Fruit fly (Drosophila melanogaster) whole organism, embryonic: ENCODE measurements around the gene CG14853.

Experiments used
- Ada2b ChIP-seq: fragments of 200-800 bp; sonication (Bioruptor generic); IDR thresholded peaks from 2 replicates; pipeline ENCODE4 v1.3.6; 2022; ENCODE audit warnings: missing biosample characterization, missing genetic modification characterization
- CG10274 ChIP-seq: fragments of 200-800 bp; sonication (Bioruptor generic); optimal IDR thresholded peaks from 3 replicates; lab custom pipeline; 2017; ENCODE audit warnings: missing biosample characterization, mild to moderate bottlenecking, missing genetic modification characterization
- CG10979 ChIP-seq: fragments of 200-800 bp; sonication (Bioruptor generic); optimal IDR thresholded peaks from 2 replicates; lab custom pipeline; 2018; ENCODE audit warnings: missing biosample characterization, mild to moderate bottlenecking, missing genetic modification characterization, moderate library complexity
- CG11504 ChIP-seq: fragments of 200-800 bp; sonication (Bioruptor generic); optimal IDR thresholded peaks from 3 replicates; lab custom pipeline; 2019; ENCODE audit warnings: missing biosample characterization, mild to moderate bottlenecking, missing genetic modification characterization, moderate library complexity
- CG17612 ChIP-seq: fragments of 200-800 bp; sonication (Bioruptor generic); IDR thresholded peaks from 2 replicates; pipeline ENCODE4 v1.3.6; 2022; ENCODE audit warnings: missing biosample characterization, missing genetic modification characterization
- CG2129 ChIP-seq: fragments of 200-800 bp; sonication (Bioruptor generic); IDR thresholded peaks from 2 replicates; pipeline ENCODE4 v1.3.6; 2022; ENCODE audit warnings: missing biosample characterization, missing genetic modification characterization; ENCODE audit not compliant: partially characterized antibody
- CG34224 ChIP-seq: fragments of 200-800 bp; sonication (Bioruptor generic); IDR thresholded peaks from 3 replicates; pipeline ENCODE4 v1.3.6; 2022; ENCODE audit warnings: missing biosample characterization, missing genetic modification characterization; ENCODE audit not compliant: partially characterized antibody
- CG3838 ChIP-seq: fragments of 200-800 bp; sonication (Bioruptor generic); optimal IDR thresholded peaks from 3 replicates; lab custom pipeline; 2016; ENCODE audit warnings: missing biosample characterization, missing genetic modification characterization
- CG4617 ChIP-seq: fragments of 200-800 bp; sonication (Bioruptor generic); optimal IDR thresholded peaks from 3 replicates; lab custom pipeline; 2016; ENCODE audit warnings: missing biosample characterization, missing genetic modification characterization, borderline replicate concordance
- CG5245 ChIP-seq: fragments of 200-800 bp; sonication (Bioruptor generic); optimal IDR thresholded peaks from 3 replicates; lab custom pipeline; 2016; ENCODE audit warnings: missing biosample characterization, missing genetic modification characterization
- CG6175 ChIP-seq: fragments of 200-800 bp; sonication (Bioruptor generic); IDR thresholded peaks from 3 replicates; pipeline ENCODE4 v1.3.6; 2022; ENCODE audit warnings: missing biosample characterization, missing genetic modification characterization
- CG7839 ChIP-seq: fragments of 200-800 bp; sonication (Bioruptor generic); optimal IDR thresholded peaks from 3 replicates; lab custom pipeline; 2018; ENCODE audit warnings: missing biosample characterization, mild to moderate bottlenecking, missing genetic modification characterization, moderate library complexity
- CG9609 ChIP-seq: fragments of 200-800 bp; sonication (Bioruptor generic); optimal IDR thresholded peaks from 3 replicates; lab custom pipeline; 2016; ENCODE audit warnings: missing biosample characterization, missing genetic modification characterization
- CHES-1-like ChIP-seq: fragments of 200-800 bp; sonication (Bioruptor generic); optimal IDR thresholded peaks from 2 replicates; lab custom pipeline; 2016; ENCODE audit warnings: missing biosample characterization, missing genetic modification characterization
- Deaf1 ChIP-seq: fragments of 200-800 bp; optimal IDR thresholded peaks from 3 replicates; lab custom pipeline; 2019; ENCODE audit warnings: missing biosample characterization, mild to moderate bottlenecking, missing genetic modification characterization, moderate library complexity
- Gsc ChIP-seq: fragments of 200-800 bp; sonication (Bioruptor generic); IDR thresholded peaks from 2 replicates; pipeline ENCODE4 v1.3.6; 2022; ENCODE audit warnings: missing biosample characterization, missing genetic modification characterization
- Hr3 ChIP-seq: fragments of 200-800 bp; sonication (Bioruptor generic); optimal IDR thresholded peaks from 3 replicates; lab custom pipeline; 2016; ENCODE audit warnings: missing biosample characterization, missing genetic modification characterization
- MBD-R2 ChIP-seq: fragments of 200-800 bp; sonication (Bioruptor generic); IDR thresholded peaks from 2 replicates; pipeline ENCODE4 v1.3.6; 2022; ENCODE audit warnings: missing biosample characterization, missing genetic modification characterization
- Mes4 ChIP-seq: fragments of 200-800 bp; sonication (Bioruptor generic); optimal IDR thresholded peaks from 2 replicates; lab custom pipeline; 2016; ENCODE audit warnings: missing biosample characterization, missing genetic modification characterization
- Myb ChIP-seq: fragments of 200-800 bp; sonication (Bioruptor generic); optimal IDR thresholded peaks from 2 replicates; lab custom pipeline; 2016; ENCODE audit warnings: missing biosample characterization, missing genetic modification characterization
- NC2α ChIP-seq: fragments of 200-800 bp; sonication (Bioruptor generic); optimal IDR thresholded peaks from 2 replicates; lab custom pipeline; 2016; ENCODE audit warnings: missing biosample characterization, missing genetic modification characterization
- NC2β ChIP-seq: fragments of 200-800 bp; sonication (Bioruptor generic); optimal IDR thresholded peaks from 2 replicates; lab custom pipeline; 2016; ENCODE audit warnings: missing biosample characterization, missing genetic modification characterization
- NK7.1 ChIP-seq: fragments of 200-800 bp; sonication (Bioruptor generic); optimal IDR thresholded peaks from 3 replicates; lab custom pipeline; 2016; ENCODE audit warnings: missing biosample characterization, missing genetic modification characterization
- Oli ChIP-seq: fragments of 200-800 bp; sonication (Bioruptor generic); optimal IDR thresholded peaks from 2 replicates; lab custom pipeline; 2018; ENCODE audit warnings: missing biosample characterization, mild to moderate bottlenecking, missing genetic modification characterization, moderate library complexity
- Optix ChIP-seq: fragments of 200-800 bp; sonication (Bioruptor generic); IDR thresholded peaks from 3 replicates; pipeline ENCODE4 v1.3.6; 2022; ENCODE audit warnings: missing biosample characterization, missing genetic modification characterization
- Sox100B ChIP-seq: fragments of 200-800 bp; sonication (Bioruptor generic); optimal IDR thresholded peaks from 3 replicates; lab custom pipeline; 2018; ENCODE audit warnings: missing biosample characterization, mild to moderate bottlenecking, missing genetic modification characterization
- Xrp1 ChIP-seq: fragments of 200-800 bp; sonication (Bioruptor generic); IDR thresholded peaks from 2 replicates; pipeline ENCODE4 v1.3.6; 2022; ENCODE audit warnings: missing biosample characterization, missing genetic modification characterization
- ara ChIP-seq: fragments of 200-800 bp; sonication (Bioruptor generic); IDR thresholded peaks from 2 replicates; pipeline ENCODE4 v1.3.6; 2022; ENCODE audit warnings: missing biosample characterization, missing genetic modification characterization
- ash1 ChIP-seq: fragments of 200-800 bp; sonication (Bioruptor generic); optimal IDR thresholded peaks from 2 replicates; lab custom pipeline; 2018; ENCODE audit warnings: missing biosample characterization, mild to moderate bottlenecking, missing genetic modification characterization
- cato ChIP-seq: fragments of 200-800 bp; sonication (Bioruptor generic); optimal IDR thresholded peaks from 2 replicates; lab custom pipeline; 2016; ENCODE audit warnings: missing biosample characterization, missing genetic modification characterization, borderline replicate concordance
- chif ChIP-seq, 2 experiments: fragments of 200-800 bp; sonication (Bioruptor generic); optimal IDR thresholded peaks; 3 replicates each; lab custom pipeline; 2016; ENCODE audit warnings: missing biosample characterization in 2 of 2, missing genetic modification characterization in 2 of 2
- chn ChIP-seq: fragments of 200-800 bp; sonication (Bioruptor generic); optimal IDR thresholded peaks from 2 replicates; lab custom pipeline; 2016; ENCODE audit warnings: missing biosample characterization, missing genetic modification characterization
- dysf ChIP-seq: fragments of 200-800 bp; sonication (Bioruptor generic); IDR thresholded peaks from 3 replicates; pipeline ENCODE4 v1.3.6; 2022; ENCODE audit warnings: missing biosample characterization, missing genetic modification characterization
- fru ChIP-seq: fragments of >200 bp; optimal IDR thresholded peaks from 2 replicates; lab custom pipeline; 2017
- gcm ChIP-seq: fragments of 200-800 bp; sonication (Bioruptor generic); optimal IDR thresholded peaks from 2 replicates; lab custom pipeline; 2019; ENCODE audit warnings: missing biosample characterization, mild to moderate bottlenecking, missing genetic modification characterization, moderate library complexity
- klu ChIP-seq: fragments of 200-800 bp; sonication (Bioruptor generic); IDR thresholded peaks from 2 replicates; pipeline ENCODE4 v1.3.6; 2022; ENCODE audit warnings: missing biosample characterization, missing genetic modification characterization
- knrl ChIP-seq: fragments of 200-800 bp; sonication (Bioruptor generic); IDR thresholded peaks from 3 replicates; pipeline ENCODE4 v1.3.6; 2022; ENCODE audit warnings: missing biosample characterization, missing genetic modification characterization; ENCODE audit not compliant: partially characterized antibody
- lmd ChIP-seq: fragments of 200-800 bp; sonication (Bioruptor generic); IDR thresholded peaks from 2 replicates; pipeline ENCODE4 v1.3.6; 2022; ENCODE audit warnings: missing biosample characterization, missing genetic modification characterization
- lola ChIP-seq, 3 experiments: fragments of >200 bp in 2 of 3; fragments of 200-800 bp in 1 of 3; sonication (Bioruptor generic) in 1 of 3; optimal IDR thresholded peaks; 2 replicates each; lab custom pipeline; 2017 to 2019; ENCODE audit warnings: missing biosample characterization in 3 of 3, missing genetic modification characterization in 3 of 3, mild to moderate bottlenecking in 1 of 3, moderate library complexity in 1 of 3
- nerfin-1 ChIP-seq: fragments of 200-800 bp; sonication (Bioruptor generic); optimal IDR thresholded peaks from 3 replicates; lab custom pipeline; 2019; ENCODE audit warnings: missing biosample characterization, mild to moderate bottlenecking, missing genetic modification characterization, moderate library complexity
- ranshi ChIP-seq: fragments of 200-800 bp; sonication (Bioruptor generic); IDR thresholded peaks from 2 replicates; pipeline ENCODE4 v1.3.6; 2022; ENCODE audit warnings: missing biosample characterization, missing genetic modification characterization
- rib ChIP-seq: fragments of 200-800 bp; sonication (Bioruptor generic); IDR thresholded peaks from 2 replicates; pipeline ENCODE4 v1.3.6; 2022; ENCODE audit warnings: missing biosample characterization, missing genetic modification characterization
- sob ChIP-seq: fragments of 200-800 bp; sonication (Bioruptor generic); IDR thresholded peaks from 2 replicates; pipeline ENCODE4 v1.3.6; 2022; ENCODE audit warnings: missing biosample characterization, missing genetic modification characterization
- sqz ChIP-seq: fragments of 200-800 bp; sonication (Bioruptor generic); optimal IDR thresholded peaks from 3 replicates; lab custom pipeline; 2018; ENCODE audit warnings: missing biosample characterization, mild to moderate bottlenecking, missing genetic modification characterization
- sug ChIP-seq: fragments of 200-800 bp; optimal IDR thresholded peaks from 2 replicates; lab custom pipeline; 2019; ENCODE audit warnings: missing biosample characterization, mild to moderate bottlenecking, missing genetic modification characterization, moderate library complexity
- tll ChIP-seq, 2 experiments: fragments of 200-800 bp in 1 of 2; fragments of >200 bp in 1 of 2; sonication (Bioruptor generic) in 1 of 2; optimal IDR thresholded peaks; 2 replicates each; lab custom pipeline; 2017 to 2019; ENCODE audit warnings: missing biosample characterization in 2 of 2, missing genetic modification characterization in 2 of 2, mild to moderate bottlenecking in 1 of 2, moderate library complexity in 1 of 2
- trem ChIP-seq: fragments of 200-800 bp; optimal IDR thresholded peaks from 3 replicates; lab custom pipeline; 2019; ENCODE audit warnings: missing biosample characterization, mild to moderate bottlenecking, missing genetic modification characterization, moderate library complexity
- tup ChIP-seq: fragments of 200-800 bp; sonication (Bioruptor generic); optimal IDR thresholded peaks from 2 replicates; lab custom pipeline; 2016; ENCODE audit warnings: missing biosample characterization, mild to moderate bottlenecking, missing genetic modification characterization, moderate library complexity
- unpg ChIP-seq: fragments of 200-800 bp; sonication (Bioruptor generic); optimal IDR thresholded peaks from 3 replicates; lab custom pipeline; 2018; ENCODE audit warnings: missing biosample characterization, mild to moderate bottlenecking, missing genetic modification characterization, moderate library complexity

CG14853 gene

DNA sequence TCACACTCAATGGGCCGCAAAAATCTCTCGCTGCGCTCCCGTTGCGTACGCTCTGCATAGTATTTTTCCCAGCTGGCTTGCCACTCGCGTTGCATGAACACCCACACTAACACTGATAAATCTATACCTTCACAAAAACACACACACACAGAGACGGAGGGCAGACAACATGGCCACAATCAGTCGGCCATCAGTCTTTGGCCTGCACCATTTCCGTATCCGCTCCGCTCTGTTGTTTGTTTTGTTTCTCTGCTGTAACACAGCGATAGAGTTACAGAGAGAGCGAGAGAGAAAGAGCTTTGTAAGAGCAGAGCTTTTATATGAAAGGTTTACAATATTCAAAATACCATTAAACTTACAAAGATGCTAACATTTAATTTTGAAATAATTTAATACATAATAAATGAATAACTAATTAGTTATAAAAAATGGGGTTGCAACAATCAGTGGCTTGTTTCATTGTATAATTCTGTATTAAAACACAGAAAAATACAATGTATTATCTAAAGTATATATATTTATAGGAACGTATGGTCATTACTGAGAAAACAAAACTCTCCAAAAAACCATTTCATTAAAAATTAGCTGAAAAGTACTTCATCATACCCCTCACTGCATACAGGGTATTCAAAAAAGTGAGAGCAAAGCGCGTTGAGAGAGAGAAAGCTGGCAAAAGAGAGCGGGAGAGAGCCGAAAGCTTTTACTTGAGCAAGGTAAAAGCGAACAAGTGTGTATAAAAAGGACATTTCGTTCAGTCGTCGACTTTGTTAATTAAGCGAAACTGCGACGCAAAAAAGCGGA, at the start of gene CG14853 (continued):
- TF ChIP-seq CHES-1-like (GFP tag; lab: Kevin White, UChicago) = peak; percentile 3
- TF ChIP-seq Deaf1 = peak; percentile 60
- TF ChIP-seq CG5245 = no peak
- TF ChIP-seq Sox100B = peak; percentile 75
- no peak for TF ChIP-seq NC2α (GFP tag; lab: Kevin White, UChicago)
- TF ChIP-seq rib (GFP tag; lab: Robert Waterston, UW) = peak; percentile 17
- TF ChIP-seq sqz (GFP tag; lab: Kevin White, UChicago) = peak; percentile 50
- peak; percentile 74 for TF ChIP-seq ranshi (GFP tag; lab: Robert Waterston, UW)
- TF ChIP-seq Hr3 = peak; percentile 85
- TF ChIP-seq sug (tag; lab: Kevin White, UChicago) = no peak
- TF ChIP-seq CG10979 = peak; percentile 62
- peak; percentile 4 to 14 for TF ChIP-seq chif (GFP tag; optimal IDR thresholded peaks at IDR 0.05; lab: Kevin White, UChicago)
- peak; percentile 60 for TF ChIP-seq cato (GFP tag; lab: Kevin White, UChicago)
- TF ChIP-seq trem (tag; lab: Kevin White, UChicago) = peak; percentile 18
- no peak for TF ChIP-seq CG2129 (GFP tag; lab: Robert Waterston, UW)
- peak; percentile 49; the same call in 1 of the 2 replicates for TF ChIP-seq ara (GFP tag; lab: Robert Waterston, UW)
- TF ChIP-seq CG34224 (GFP tag; lab: Robert Waterston, UW) = no peak
- TF ChIP-seq sob (GFP tag; lab: Robert Waterston, UW) = peak; percentile 66
- TF ChIP-seq knrl (GFP tag; lab: Robert Waterston, UW) = no peak
- no peak for TF ChIP-seq ash1
- peak; percentile 79; the same call in 2 of the 3 replicates for TF ChIP-seq dysf (GFP tag; lab: Robert Waterston, UW)
- TF ChIP-seq CG17612 (GFP tag; lab: Robert Waterston, UW) = no peak; the same call in 1 of the 2 replicates
- TF ChIP-seq NC2β (GFP tag; lab: Kevin White, UChicago) = no peak
- peak; percentile 53; the same call in 1 of the 2 replicates for TF ChIP-seq Ada2b (GFP tag; lab: Robert Waterston, UW)
- TF ChIP-seq unpg (GFP tag; lab: Kevin White, UChicago) = peak; percentile 65
- TF ChIP-seq CG11504 (tag; lab: Kevin White, UChicago) = peak; percentile 81
- peak; percentile 90 for TF ChIP-seq Oli (tag; lab: Kevin White, UChicago)
- peak; percentile 78 for TF ChIP-seq lmd (GFP tag; lab: Robert Waterston, UW)
- no peak for TF ChIP-seq tll (GFP tag; optimal IDR thresholded peaks at IDR 0.05; lab: Kevin White, UChicago)
- peak in 1 of 3 experiments; percentile 84 for TF ChIP-seq lola (GFP tag; optimal IDR thresholded peaks at IDR 0.05; lab: Kevin White, UChicago)
- TF ChIP-seq CG6175 = no peak
- TF ChIP-seq CG9609 (GFP tag; lab: Kevin White, UChicago) = no peak
- TF ChIP-seq gcm = peak; percentile 71
- peak; percentile 26 for TF ChIP-seq Mes4
- TF ChIP-seq Myb (GFP tag; lab: Kevin White, UChicago) = no peak
- peak; percentile 3 for TF ChIP-seq NK7.1 (GFP tag; lab: Kevin White, UChicago)
- peak; percentile 44; the same call in 1 of the 2 replicates for TF ChIP-seq klu (GFP tag; lab: Robert Waterston, UW)
- TF ChIP-seq fru (lab: Kevin White, UChicago) = no peak
- TF ChIP-seq tup (GFP tag; lab: Kevin White, UChicago) = no peak
- TF ChIP-seq MBD-R2 (GFP tag; lab: Robert Waterston, UW) = no peak
- peak; percentile 44 for TF ChIP-seq CG4617 (GFP tag; lab: Kevin White, UChicago)
- TF ChIP-seq CG10274 (GFP tag; lab: Kevin White, UChicago) = no peak
- TF ChIP-seq nerfin-1 (tag; lab: Kevin White, UChicago) = peak; percentile 65
- no peak for TF ChIP-seq Gsc (GFP tag; lab: Robert Waterston, UW)
- peak; percentile 84 for TF ChIP-seq Xrp1 (GFP tag; lab: Robert Waterston, UW)
- peak; percentile 43 for TF ChIP-seq CG3838
- peak; percentile 93 for TF ChIP-seq CG7839 (tag; lab: Kevin White, UChicago)
- peak; percentile 14 for TF ChIP-seq chn (GFP tag; lab: Kevin White, UChicago)
- TF ChIP-seq Optix (GFP tag; lab: Robert Waterston, UW) = no peak
